Fruit fly (Drosophila melanogaster) Kc167 (cell line): ENCODE measurements around the gene lectin-21Ca.

ENCODE experiments used
- Myc ChIP-seq: fragments of >200 bp; optimal IDR thresholded peaks from 2 replicates; lab custom pipeline; 2017; ENCODE audit warnings: missing external identifiers
- Sin3A ChIP-seq: fragments of >200 bp; optimal IDR thresholded peaks from 2 replicates; lab custom pipeline; 2018; ENCODE audit warnings: missing external identifiers
- h ChIP-seq: fragments of >200 bp; optimal IDR thresholded peaks from 3 replicates; lab custom pipeline; 2018; ENCODE audit warnings: missing external identifiers
- insv ChIP-seq: fragments of >200 bp; optimal IDR thresholded peaks from 3 replicates; lab custom pipeline; 2018; ENCODE audit warnings: missing external identifiers
- psq ChIP-seq: fragments of >200 bp; optimal IDR thresholded peaks from 2 replicates; lab custom pipeline; 2017; ENCODE audit warnings: missing external identifiers
- ttk ChIP-seq: sonication (Bioruptor generic); optimal IDR thresholded peaks from 2 replicates; lab custom pipeline; 2017; ENCODE audit warnings: missing external identifiers

Gene lectin-21Ca

DNA sequence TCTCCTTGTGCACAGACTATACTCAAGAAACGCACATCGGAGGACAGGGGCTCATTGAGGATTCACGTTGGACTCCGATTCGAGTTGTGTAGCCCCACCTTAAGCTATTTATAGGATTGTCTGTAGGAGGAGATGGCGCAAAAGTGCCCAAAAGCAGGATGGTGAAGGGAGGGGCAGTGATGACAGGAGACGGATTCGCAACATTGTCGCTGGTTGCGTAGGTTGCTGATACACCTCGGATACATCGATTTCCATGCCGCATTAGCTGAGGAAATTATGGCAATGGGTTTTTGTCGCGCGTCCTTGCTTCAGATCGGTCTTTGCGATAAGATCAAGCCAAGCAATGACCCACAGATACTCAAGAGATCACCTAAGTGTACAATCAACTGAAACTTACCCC lies 23.2 kb downstream of the lectin-21Ca start:
- no peak for TF ChIP-seq insv (lab: Kevin White, UChicago)
- no peak for TF ChIP-seq psq (lab: Kevin White, UChicago)
- no peak for TF ChIP-seq h (lab: Kevin White, UChicago)
- TF ChIP-seq Myc: no peak
- TF ChIP-seq ttk: no peak
- no peak for TF ChIP-seq Sin3A (lab: Kevin White, UChicago)

DNA sequence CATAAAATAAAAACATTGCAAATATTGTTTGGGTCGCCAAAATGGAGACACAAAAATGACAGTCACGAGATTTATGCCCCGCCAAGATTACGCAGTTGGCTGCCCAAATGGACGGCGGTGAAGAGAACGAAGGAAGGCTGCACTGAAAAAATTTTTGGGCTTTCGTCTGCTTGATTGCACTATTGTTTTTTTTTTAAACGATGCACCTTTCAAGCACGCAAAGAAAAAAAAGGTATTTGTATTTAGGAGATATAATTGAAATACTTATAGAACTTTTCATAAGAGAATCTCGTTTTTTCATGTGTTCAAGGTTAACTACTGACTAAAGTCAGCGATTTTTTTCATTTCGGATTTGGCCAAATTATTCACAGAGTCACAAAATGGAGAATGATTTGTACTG lies 26.4 kb downstream of the lectin-21Ca start:
- TF ChIP-seq ttk: no peak
- no peak for TF ChIP-seq insv (lab: Kevin White, UChicago)
- TF ChIP-seq Myc: no peak
- TF ChIP-seq psq (lab: Kevin White, UChicago): no peak
- TF ChIP-seq h (lab: Kevin White, UChicago): no peak
- no peak for TF ChIP-seq Sin3A (lab: Kevin White, UChicago)

DNA sequence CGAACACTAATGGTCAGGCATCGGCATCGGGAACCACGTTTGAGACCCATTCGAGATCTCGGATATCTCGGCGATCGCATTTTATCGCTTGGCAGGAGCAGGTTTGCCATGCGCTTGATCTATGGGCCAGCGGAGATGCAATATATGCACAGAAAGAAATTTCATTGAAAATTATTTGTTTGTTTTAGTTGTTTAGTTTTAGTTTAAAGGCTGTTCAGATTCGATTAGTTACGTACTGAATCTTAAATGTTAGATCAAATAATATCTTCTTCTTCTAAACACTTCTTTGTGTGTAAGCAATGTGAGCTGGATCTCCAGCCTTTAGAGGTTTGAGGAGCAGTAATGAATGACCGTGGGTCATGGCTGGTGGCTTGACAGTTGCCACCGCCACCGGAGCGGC lies 29.4 kb downstream of the lectin-21Ca start:
- TF ChIP-seq psq (lab: Kevin White, UChicago) (no peak), h (lab: Kevin White, UChicago) (no peak), insv (lab: Kevin White, UChicago) (no peak), ttk (no peak), Myc (no peak), Sin3A (lab: Kevin White, UChicago) (no peak)

DNA sequence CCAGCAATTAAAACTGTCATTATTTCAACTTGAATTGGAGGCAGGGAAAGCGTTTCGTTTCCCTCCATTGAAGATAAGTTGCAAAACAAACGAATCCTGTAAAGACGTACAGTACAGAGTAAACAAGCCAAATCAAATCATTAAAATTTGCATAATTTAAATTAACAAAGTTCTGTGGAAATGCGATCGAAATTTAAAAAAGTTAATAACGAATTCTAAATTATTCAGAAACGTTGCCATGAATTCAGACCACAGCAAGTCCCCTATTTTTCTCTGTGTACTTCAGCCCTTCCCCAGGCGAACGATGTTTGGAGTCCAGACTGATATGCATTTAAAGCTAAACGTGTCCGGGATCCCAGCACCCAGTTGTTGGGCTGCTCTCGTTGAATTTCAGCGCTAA lies 33.6 kb downstream of the lectin-21Ca start:
- no peak for TF ChIP-seq h (lab: Kevin White, UChicago)
- no peak for TF ChIP-seq insv (lab: Kevin White, UChicago)
- no peak for TF ChIP-seq ttk
- no peak for TF ChIP-seq psq (lab: Kevin White, UChicago)
- no peak for TF ChIP-seq Myc
- no peak for TF ChIP-seq Sin3A (lab: Kevin White, UChicago)

DNA sequence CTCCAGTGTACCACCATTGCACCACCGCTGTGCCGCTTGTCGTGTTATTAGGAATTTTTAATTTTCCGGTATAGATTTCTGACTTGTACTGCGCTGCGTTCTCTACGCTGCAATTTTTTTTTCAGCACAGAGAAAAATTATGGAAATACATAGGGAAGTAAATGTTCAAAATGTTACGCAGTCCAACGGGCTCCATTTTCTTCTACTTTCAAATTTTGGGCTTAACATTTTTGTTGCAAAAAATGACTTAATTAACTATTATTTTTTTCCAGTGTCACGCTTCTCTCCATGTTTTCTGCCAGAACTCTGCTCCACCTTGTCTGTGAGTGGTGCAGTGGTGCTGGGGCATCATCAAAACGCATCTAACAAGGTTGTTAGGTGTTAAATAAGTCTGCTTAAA lies 36.6 kb downstream of the lectin-21Ca start:
- TF ChIP-seq ttk: no peak
- no peak for TF ChIP-seq insv (lab: Kevin White, UChicago)
- TF ChIP-seq Myc: no peak
- no peak for TF ChIP-seq psq (lab: Kevin White, UChicago)

DNA sequence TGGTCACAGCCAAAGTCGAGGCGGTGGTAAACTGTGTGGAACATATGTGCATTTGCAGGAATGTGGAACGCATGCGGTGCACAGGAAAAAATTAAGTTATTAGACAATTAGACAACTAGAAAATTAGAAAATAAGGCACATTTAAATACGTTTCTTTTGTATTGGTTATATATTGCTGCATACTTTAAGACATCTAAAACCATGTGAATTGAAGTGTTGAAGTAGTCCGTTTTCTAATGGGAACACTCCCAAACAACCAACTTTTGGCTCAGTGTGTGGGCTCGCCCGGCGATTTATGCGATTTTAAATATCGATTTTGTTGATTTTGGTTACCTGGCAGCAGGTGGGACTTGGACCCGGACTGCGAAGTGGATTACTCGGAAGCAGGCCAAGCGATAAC lies 39.9 kb downstream of the lectin-21Ca start:
- TF ChIP-seq Sin3A (lab: Kevin White, UChicago): no peak
- TF ChIP-seq insv (lab: Kevin White, UChicago): no peak
- no peak for TF ChIP-seq h (lab: Kevin White, UChicago)
- no peak for TF ChIP-seq psq (lab: Kevin White, UChicago)
- TF ChIP-seq Myc: no peak
- no peak for TF ChIP-seq ttk

DNA sequence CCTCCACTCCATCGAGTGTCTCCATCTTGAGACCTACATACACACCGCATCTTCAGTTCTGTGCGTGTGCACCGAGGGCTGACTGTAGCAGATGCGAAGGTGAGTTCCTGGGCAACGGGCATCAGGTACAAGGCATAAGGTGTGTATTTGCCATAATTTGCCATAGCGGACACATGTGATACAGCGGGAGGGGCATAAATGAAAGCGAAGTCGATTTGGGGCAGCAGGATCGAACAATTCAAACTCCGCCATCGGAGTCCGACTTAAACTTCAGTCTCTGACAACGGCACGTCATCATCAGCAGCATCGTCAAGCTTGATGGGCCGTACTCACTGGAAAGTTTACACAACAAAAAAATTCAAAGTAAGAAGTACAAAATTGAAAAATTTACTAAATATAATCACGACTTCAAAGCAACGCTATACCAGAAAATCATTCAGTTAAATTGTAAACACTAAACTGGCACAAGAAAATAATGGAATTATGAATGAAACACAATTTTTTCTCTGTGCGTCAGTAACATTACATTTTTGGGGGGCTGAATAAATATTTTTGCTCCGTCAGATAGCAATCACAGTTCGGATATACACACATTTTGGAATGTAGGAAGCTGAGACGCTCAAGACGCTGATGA lies 44.6 kb downstream of the lectin-21Ca start:
- TF ChIP-seq insv (lab: Kevin White, UChicago): no peak
- TF ChIP-seq h (lab: Kevin White, UChicago): no peak
- TF ChIP-seq Sin3A (lab: Kevin White, UChicago): no peak
- TF ChIP-seq psq (lab: Kevin White, UChicago): no peak
- TF ChIP-seq Myc: no peak
- no peak for TF ChIP-seq ttk

DNA sequence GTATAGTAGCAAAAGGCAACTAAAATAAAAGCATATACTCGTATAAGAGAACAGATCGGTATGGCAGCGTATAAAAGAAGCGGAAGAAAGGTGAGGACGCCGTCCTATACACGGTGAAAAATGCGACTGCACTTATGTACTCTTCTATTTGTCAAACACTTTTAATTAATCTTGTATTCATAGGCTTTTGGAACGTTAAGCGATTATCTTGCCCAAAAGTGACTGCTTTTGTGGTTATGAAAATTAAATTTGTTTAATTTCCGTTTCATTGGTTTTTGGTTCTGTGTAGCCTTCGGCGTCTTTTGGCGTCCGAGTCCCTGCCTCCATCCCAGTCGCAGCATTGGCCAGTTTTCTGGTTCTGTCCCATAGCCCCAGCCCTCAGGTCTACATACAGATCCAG lies 46.4 kb downstream of the lectin-21Ca start:
- TF ChIP-seq psq (lab: Kevin White, UChicago) (no peak), ttk (no peak), h (lab: Kevin White, UChicago) (no peak), Myc (no peak), Sin3A (lab: Kevin White, UChicago) (no peak), insv (lab: Kevin White, UChicago) (no peak)

DNA sequence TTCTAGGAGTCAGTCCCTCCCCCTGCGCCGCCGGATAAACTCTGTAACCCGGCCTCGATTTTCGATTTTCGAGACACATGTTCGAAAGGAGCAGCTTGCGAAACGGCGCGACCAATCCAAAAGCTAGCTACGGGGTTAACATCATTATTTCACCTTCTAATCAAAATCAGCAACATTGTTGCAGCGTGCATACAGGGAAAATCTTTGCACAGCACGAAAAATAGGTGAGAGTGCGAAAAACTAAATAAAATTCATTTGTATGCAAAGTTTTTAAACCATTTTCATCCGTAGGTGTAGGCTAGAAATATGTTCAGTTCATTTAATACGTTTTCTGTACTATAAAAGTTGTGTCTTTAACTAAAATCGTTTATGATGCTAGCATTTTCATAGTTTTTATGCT lies 47.9 kb downstream of the lectin-21Ca start:
- no peak for TF ChIP-seq insv (lab: Kevin White, UChicago)
- TF ChIP-seq h (lab: Kevin White, UChicago): no peak
- TF ChIP-seq Myc: no peak
- TF ChIP-seq psq (lab: Kevin White, UChicago): no peak

DNA sequence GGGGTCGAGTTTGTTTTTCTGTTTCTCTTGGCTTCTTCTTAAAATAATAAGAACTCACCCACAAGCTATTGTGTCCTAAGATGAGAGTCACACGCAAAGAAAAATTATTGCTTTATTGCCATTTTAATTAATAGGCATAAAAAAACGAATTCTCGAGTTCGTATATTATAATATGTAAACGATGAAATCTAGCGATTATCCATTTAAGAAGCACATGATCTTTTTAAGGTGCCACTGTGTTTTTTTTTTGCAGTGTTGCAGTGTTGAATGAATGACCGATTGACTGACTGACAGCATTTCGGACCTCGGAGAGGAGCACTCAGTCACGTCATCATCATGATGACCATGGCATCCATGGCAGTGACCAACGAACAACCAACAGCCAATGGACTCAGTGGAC lies 50.5 kb downstream of the lectin-21Ca start:
- TF ChIP-seq Myc: no peak
- TF ChIP-seq insv (lab: Kevin White, UChicago): no peak
- TF ChIP-seq h (lab: Kevin White, UChicago): no peak
- no peak for TF ChIP-seq psq (lab: Kevin White, UChicago)
- TF ChIP-seq Sin3A (lab: Kevin White, UChicago): no peak
- no peak for TF ChIP-seq ttk
